Worm (Caenorhabditis elegans) whole organism, L4 larva: ENCODE results near the gene R13A1.1.

Experiments
- F37D6.2 ChIP-seq: sonication (generic microtip); optimal IDR thresholded peaks from 2 replicates; lab custom pipeline; 2016; ENCODE audit warnings: mild to moderate bottlenecking, missing genetic modification characterization, missing compliant biosample characterization
- F49E8.2 ChIP-seq: sonication (generic microtip); optimal IDR thresholded peaks from 2 replicates; lab custom pipeline; 2016; ENCODE audit warnings: missing compliant biosample characterization, mild to moderate bottlenecking, missing genetic modification characterization, borderline replicate concordance
- T26A8.4 ChIP-seq: fragments of 200-800 bp; sonication (Bioruptor generic); IDR thresholded peaks from 2 replicates; pipeline ENCODE4 v1.3.6; 2022; ENCODE audit warnings: missing genetic modification characterization, missing compliant biosample characterization
- Y105C5A.15 ChIP-seq: fragments of 200-800 bp; sonication (Bioruptor generic); IDR thresholded peaks from 2 replicates; pipeline ENCODE4 v1.3.6; 2022; ENCODE audit warnings: missing genetic modification characterization, missing compliant biosample characterization
- Y5F2A.4 ChIP-seq: fragments of 200-800 bp; sonication (Bioruptor generic); optimal IDR thresholded peaks from 2 replicates; lab custom pipeline; 2018; ENCODE audit warnings: mild to moderate bottlenecking, missing genetic modification characterization, missing compliant biosample characterization
- ZK337.2 ChIP-seq: fragments of 200-800 bp; sonication (Bioruptor generic); IDR thresholded peaks from 2 replicates; pipeline ENCODE4 v1.3.6; 2022; ENCODE audit warnings: missing genetic modification reagents, missing genetic modification characterization, missing compliant biosample characterization
- aha-1 ChIP-seq: fragments of 150-350 bp; peaks from one replicate; lab custom pipeline; 2014; ENCODE audit warnings: missing biosample characterization, missing genetic modification characterization
- aly-2 ChIP-seq: sonication (generic microtip); optimal IDR thresholded peaks from 2 replicates; lab custom pipeline; 2018; ENCODE audit warnings: missing biosample characterization, missing genetic modification characterization
- ama-1 ChIP-seq: fragments of 150-350 bp; optimal IDR thresholded peaks from 2 replicates; lab custom pipeline; 2014; ENCODE audit warnings: inconsistent platforms, mixed read lengths
- ceh-20 ChIP-seq: fragments of 200-800 bp; sonication (Bioruptor generic); IDR thresholded peaks from 2 replicates; pipeline ENCODE4 v1.3.6; 2022; ENCODE audit warnings: missing genetic modification reagents, missing genetic modification characterization, missing compliant biosample characterization
- ceh-62 ChIP-seq: sonication (generic microtip); optimal IDR thresholded peaks from 2 replicates; lab custom pipeline; 2017; ENCODE audit warnings: missing biosample characterization, missing genetic modification characterization
- ceh-82 ChIP-seq: sonication (generic microtip); optimal IDR thresholded peaks from 2 replicates; lab custom pipeline; 2017; ENCODE audit warnings: missing biosample characterization, missing genetic modification characterization
- cey-2 ChIP-seq: sonication (generic microtip); optimal IDR thresholded peaks from 3 replicates; lab custom pipeline; 2017; ENCODE audit warnings: missing genetic modification characterization, mild to moderate bottlenecking, missing compliant biosample characterization, antibody characterized with exemption, borderline replicate concordance; ENCODE audit not compliant: insufficient read depth
- ctbp-1 ChIP-seq: fragments of 200-800 bp; sonication (Bioruptor generic); IDR thresholded peaks from 2 replicates; pipeline ENCODE4 v1.3.6; 2022; ENCODE audit warnings: missing genetic modification reagents, missing genetic modification characterization, missing compliant biosample characterization
- daf-16 ChIP-seq, 3 experiments: sonication (generic microtip); optimal IDR thresholded peaks; 2 replicates each; lab custom pipeline; 2016 to 2017; ENCODE audit warnings: missing genetic modification characterization in 3 of 3, missing genetic modification reagents in 3 of 3, mild to moderate bottlenecking in 2 of 3, missing compliant biosample characterization in 2 of 3, missing biosample characterization in 1 of 3, moderate library complexity in 1 of 3
- daf-19 ChIP-seq: fragments of 200-800 bp; sonication (Bioruptor generic); conservative IDR thresholded peaks from 2 replicates; pipeline ENCODE4 v1.3.6; 2022; ENCODE audit warnings: missing genetic modification characterization, missing compliant biosample characterization
- dpl-1 ChIP-seq: fragments of 150-350 bp; optimal IDR thresholded peaks from 2 replicates; lab custom pipeline; 2014; ENCODE audit warnings: missing biosample characterization, missing genetic modification reagents, missing genetic modification characterization
- duxl-1 ChIP-seq: sonication (generic microtip); optimal IDR thresholded peaks from 2 replicates; lab custom pipeline; 2016; ENCODE audit warnings: mild to moderate bottlenecking, missing genetic modification characterization, moderate library complexity, missing compliant biosample characterization; ENCODE audit not compliant: poor library complexity
- fkh-10 ChIP-seq: fragments of 150-350 bp; optimal IDR thresholded peaks from 2 replicates; lab custom pipeline; 2014; ENCODE audit warnings: missing biosample characterization, missing genetic modification reagents, missing genetic modification characterization
- gei-8 ChIP-seq: fragments of 200-800 bp; sonication (Bioruptor generic); optimal IDR thresholded peaks from 2 replicates; lab custom pipeline; 2018; ENCODE audit warnings: mild to moderate bottlenecking, missing genetic modification characterization, missing compliant biosample characterization
- hif-1 ChIP-seq, 2 experiments: sonication (generic microtip); optimal IDR thresholded peaks; 2 replicates each; lab custom pipeline; 2016 to 2017; ENCODE audit warnings: missing compliant biosample characterization in 2 of 2, missing genetic modification characterization in 2 of 2, missing genetic modification reagents in 2 of 2, missing genotype in 2 of 2, mild to moderate bottlenecking in 1 of 2
- hlh-11 ChIP-seq: fragments of 200-800 bp; sonication (Bioruptor generic); optimal IDR thresholded peaks from 2 replicates; lab custom pipeline; 2018; ENCODE audit warnings: mild to moderate bottlenecking, missing genetic modification characterization, missing compliant biosample characterization
- jun-1 ChIP-seq: fragments of 150-350 bp; optimal IDR thresholded peaks from 2 replicates; lab custom pipeline; 2014; ENCODE audit warnings: missing biosample characterization, missing genetic modification reagents, missing genetic modification characterization
- lin-1 ChIP-seq: fragments of 200-800 bp; sonication (Bioruptor generic); IDR thresholded peaks from 2 replicates; pipeline ENCODE4 v1.3.6; 2022; ENCODE audit warnings: missing genetic modification reagents, missing genetic modification characterization, missing compliant biosample characterization
- lin-15B ChIP-seq: fragments of 150-350 bp; sonication (generic microtip); optimal IDR thresholded peaks from 3 replicates; lab custom pipeline; 2014; ENCODE audit warnings: missing biosample characterization, missing genetic modification characterization
- lin-38 ChIP-seq: fragments of 200-800 bp; sonication (Bioruptor generic); IDR thresholded peaks from 2 replicates; pipeline ENCODE4 v1.3.6; 2022; ENCODE audit warnings: missing genetic modification reagents, missing genetic modification characterization, missing compliant biosample characterization
- mep-1 ChIP-seq: fragments of 150-350 bp; sonication (generic microtip); optimal IDR thresholded peaks from 3 replicates; lab custom pipeline; 2014; ENCODE audit warnings: missing biosample characterization, missing genetic modification characterization
- nhr-111 ChIP-seq: fragments of 200-800 bp; sonication (Bioruptor generic); optimal IDR thresholded peaks from 2 replicates; lab custom pipeline; 2018; ENCODE audit warnings: mild to moderate bottlenecking, missing genetic modification characterization, missing compliant biosample characterization
- nhr-28 ChIP-seq: fragments of 150-350 bp; optimal IDR thresholded peaks from 2 replicates; lab custom pipeline; 2014; ENCODE audit warnings: missing biosample characterization, missing genetic modification characterization
- nhr-41 ChIP-seq: fragments of 200-800 bp; sonication (Bioruptor generic); IDR thresholded peaks from 2 replicates; pipeline ENCODE4 v1.3.6; 2022; ENCODE audit warnings: missing genetic modification reagents, missing genetic modification characterization, missing compliant biosample characterization
- nhr-6 ChIP-seq: fragments of 150-350 bp; optimal IDR thresholded peaks from 2 replicates; lab custom pipeline; 2014; ENCODE audit warnings: missing biosample characterization, missing genetic modification characterization
- php-3 ChIP-seq: fragments of 200-800 bp; sonication (Bioruptor generic); IDR thresholded peaks from 2 replicates; pipeline ENCODE4 v1.3.6; 2022; ENCODE audit warnings: missing genetic modification reagents, missing genetic modification characterization, missing compliant biosample characterization
- pqm-1 ChIP-seq: sonication (generic microtip); optimal IDR thresholded peaks from 2 replicates; lab custom pipeline; 2017; ENCODE audit warnings: missing biosample characterization, missing genetic modification characterization
- rbr-2 ChIP-seq: sonication (generic microtip); optimal IDR thresholded peaks from 2 replicates; lab custom pipeline; 2016; ENCODE audit warnings: missing genotype, missing genetic modification characterization, missing compliant biosample characterization
- sdz-12 ChIP-seq: fragments of 200-800 bp; sonication (Bioruptor generic); optimal IDR thresholded peaks from 2 replicates; lab custom pipeline; 2018; ENCODE audit warnings: mild to moderate bottlenecking, missing genetic modification characterization, missing compliant biosample characterization
- skn-1 ChIP-seq: fragments of 150-350 bp; optimal IDR thresholded peaks from 2 replicates; lab custom pipeline; 2014; ENCODE audit warnings: missing biosample characterization, missing genetic modification characterization
- spr-1 ChIP-seq: sonication (generic microtip); optimal IDR thresholded peaks from 2 replicates; lab custom pipeline; 2016; ENCODE audit warnings: mild to moderate bottlenecking, missing genetic modification characterization, missing compliant biosample characterization
- unc-39 ChIP-seq: sonication (generic microtip); optimal IDR thresholded peaks from 2 replicates; lab custom pipeline; 2017; ENCODE audit warnings: missing biosample characterization, missing genetic modification characterization
- unc-62 ChIP-seq, 3 experiments: fragments of 150-350 bp in 1 of 3; sonication (generic microtip); optimal IDR thresholded peaks in 2 of 3; peaks in 1 of 3; 1 replicate in 1 of 3; 2 replicates in 2 of 3; lab custom pipeline; 2014 to 2017; ENCODE audit warnings: missing biosample characterization in 3 of 3, missing genetic modification characterization in 3 of 3, missing genetic modification reagents in 3 of 3, missing genotype in 1 of 3
- vab-7 ChIP-seq: fragments of 200-800 bp; sonication (Bioruptor generic); IDR thresholded peaks from 2 replicates; pipeline ENCODE4 v1.3.6; 2022; ENCODE audit warnings: missing genetic modification reagents, missing genetic modification characterization, missing compliant biosample characterization
- zfp-3 ChIP-seq: fragments of 200-800 bp; sonication (Bioruptor generic); conservative IDR thresholded peaks from 2 replicates; pipeline ENCODE4 v1.3.6; 2022; ENCODE audit warnings: missing genetic modification reagents, missing genetic modification characterization, missing compliant biosample characterization
- ztf-11 ChIP-seq: fragments of 150-350 bp; optimal IDR thresholded peaks from 2 replicates; lab custom pipeline; 2014; ENCODE audit warnings: missing biosample characterization, missing genetic modification characterization

Gene R13A1.1

DNA sequence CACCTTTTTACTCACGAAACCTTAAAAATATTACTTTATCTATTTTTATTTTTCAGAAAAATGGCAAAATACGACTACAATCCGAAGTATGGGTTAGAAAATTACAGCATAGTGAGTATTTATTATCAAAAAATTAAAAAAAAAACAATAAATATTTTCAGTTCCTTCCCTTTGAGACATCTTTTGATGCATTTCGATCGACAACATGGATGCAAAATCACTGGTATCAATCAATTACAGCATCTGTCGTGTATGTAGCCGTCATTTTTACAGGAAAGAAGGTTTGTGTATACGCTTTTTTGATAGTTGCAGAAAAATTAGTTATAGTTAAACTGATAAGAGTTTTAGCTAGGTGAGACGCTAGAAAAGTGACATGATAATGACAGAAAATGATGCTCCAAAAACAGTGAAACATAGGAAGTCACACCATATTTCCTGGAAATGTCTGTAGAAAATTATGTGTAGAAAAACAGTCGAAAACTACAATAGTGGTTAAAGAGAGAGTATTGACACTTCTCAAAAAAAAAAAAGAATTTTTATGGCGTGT, 17.9 kb downstream of the R13A1.1 start, which contains the start of gene elo-3 (continued):
- no peak for TF ChIP-seq duxl-1 (tag; lab: Kevin White, UChicago)
- TF ChIP-seq vab-7 (GFP tag; lab: Robert Waterston, UW) = no peak
- TF ChIP-seq F37D6.2 (tag; lab: Kevin White, UChicago) = no peak
- no peak for TF ChIP-seq ceh-20 (GFP tag; lab: Robert Waterston, UW)
- no peak for TF ChIP-seq spr-1 (tag; lab: Kevin White, UChicago)
- TF ChIP-seq daf-16 (GFP tag; optimal IDR thresholded peaks at IDR 0.05; lab: Kevin White, UChicago) = no peak
- peak; percentile 51 for TF ChIP-seq daf-16 (tag; optimal IDR thresholded peaks at IDR 0.05; lab: Kevin White, UChicago)
- TF ChIP-seq Y105C5A.15 (GFP tag; lab: Robert Waterston, UW) = no peak
- TF ChIP-seq gei-8 (GFP tag; lab: Kevin White, UChicago) = no peak
- no peak for TF ChIP-seq sdz-12 (GFP tag; lab: Kevin White, UChicago)
- no peak for TF ChIP-seq unc-39
- TF ChIP-seq mep-1 = no peak
- TF ChIP-seq nhr-6 (tag; lab: Kevin White, UChicago) = no peak
- no peak for TF ChIP-seq zfp-3 (GFP tag; lab: Robert Waterston, UW)
- peak; percentile 47; the same call in 1 of the 2 replicates for TF ChIP-seq php-3 (GFP tag; lab: Robert Waterston, UW)
- no peak for TF ChIP-seq nhr-111 (GFP tag; lab: Kevin White, UChicago)
- TF ChIP-seq Y5F2A.4 (GFP tag; lab: Kevin White, UChicago) = no peak
- no peak for TF ChIP-seq aly-2 (tag; lab: Kevin White, UChicago)
- TF ChIP-seq lin-1 (GFP tag; lab: Robert Waterston, UW) = peak; percentile 65; the same call in 1 of the 2 replicates
- peak in 1 of 2 experiments; percentile 68 for TF ChIP-seq unc-62 (GFP tag; optimal IDR thresholded peaks at IDR 0.05 in 1 of 2; lab: Kevin White, UChicago)
- no peak for TF ChIP-seq unc-62 (tag; optimal IDR thresholded peaks at IDR 0.05; lab: Kevin White, UChicago)
- TF ChIP-seq nhr-28 (tag; lab: Kevin White, UChicago) = peak; percentile 67
- TF ChIP-seq ztf-11 = no peak
- TF ChIP-seq nhr-41 (GFP tag; lab: Robert Waterston, UW) = no peak
- no peak for TF ChIP-seq T26A8.4 (GFP tag; lab: Robert Waterston, UW)
- TF ChIP-seq lin-15B (tag; lab: Kevin White, UChicago) = no peak
- TF ChIP-seq F49E8.2 = no peak
- peak; percentile 75 for TF ChIP-seq pqm-1 (tag; lab: Kevin White, UChicago)
- TF ChIP-seq ctbp-1 (GFP tag; lab: Robert Waterston, UW) = no peak
- TF ChIP-seq ZK337.2 (GFP tag; lab: Robert Waterston, UW) = no peak

- no peak for TF ChIP-seq cey-2 (tag; lab: Kevin White, UChicago)
- TF ChIP-seq aha-1 (tag; lab: Kevin White, UChicago) = peak; percentile 56
- TF ChIP-seq lin-38 = peak; percentile 54
- TF ChIP-seq dpl-1 (GFP tag; lab: Kevin White, UChicago) = no peak
- TF ChIP-seq Y105C5A.15 (GFP tag; lab: Robert Waterston, UW) = no peak
- no peak for TF ChIP-seq fkh-10
- no peak for TF ChIP-seq daf-19 (GFP tag; lab: Robert Waterston, UW)
- TF ChIP-seq sdz-12 (GFP tag; lab: Kevin White, UChicago) = no peak
- TF ChIP-seq jun-1 (tag; lab: Kevin White, UChicago) = peak; percentile 24
- TF ChIP-seq hif-1 (tag; optimal IDR thresholded peaks at IDR 0.05; lab: Kevin White, UChicago) = no peak
- TF ChIP-seq vab-7 (GFP tag; lab: Robert Waterston, UW) = no peak
- peak; percentile 23 for TF ChIP-seq rbr-2 (tag; lab: Kevin White, UChicago)
- no peak for TF ChIP-seq ama-1 (lab: Kevin White, UChicago)
- no peak for TF ChIP-seq ceh-82 (tag; lab: Kevin White, UChicago)
- peak; percentile 14 for TF ChIP-seq hlh-11 (tag; lab: Kevin White, UChicago)
- 0 out of 2 replicates have a peak, but pooled peaks have one; percentile 17 for TF ChIP-seq lin-1 (GFP tag; lab: Robert Waterston, UW)
- TF ChIP-seq ceh-62 (tag; lab: Kevin White, UChicago) = no peak
- TF ChIP-seq skn-1 (tag; lab: Kevin White, UChicago) = no peak
These were observed 20.7 kb downstream of the R13A1.1 start for ce11 chrIV:7240564-7240963.
